Fruit fly (Drosophila melanogaster) whole organism, embryonic: ENCODE data around the gene Snx17.

Experiments used
- Asciz ChIP-seq: fragments of 200-800 bp; sonication (Bioruptor generic); optimal IDR thresholded peaks from 2 replicates; lab custom pipeline; 2017; ENCODE audit warnings: missing biosample characterization, mild to moderate bottlenecking, missing genetic modification characterization, missing genetic modification reagents
- BEAF-32 ChIP-seq: fragments of 200-800 bp; sonication (Bioruptor generic); optimal IDR thresholded peaks from 3 replicates; lab custom pipeline; 2017; ENCODE audit warnings: missing biosample characterization, missing genetic modification characterization, mild to moderate bottlenecking, moderate library complexity, missing genetic modification reagents
- CG1024 ChIP-seq: fragments of 200-800 bp; sonication (Bioruptor generic); IDR thresholded peaks from 2 replicates; pipeline ENCODE4 v1.3.6; 2022; ENCODE audit warnings: missing biosample characterization, missing genetic modification characterization
- CG10462 ChIP-seq: fragments of 200-800 bp; sonication (Bioruptor generic); optimal IDR thresholded peaks from 2 replicates; lab custom pipeline; 2016; ENCODE audit warnings: missing biosample characterization, missing genetic modification characterization
- CG11723 ChIP-seq: fragments of 200-800 bp; sonication (Bioruptor generic); optimal IDR thresholded peaks from 2 replicates; lab custom pipeline; 2017; ENCODE audit warnings: missing biosample characterization, mild to moderate bottlenecking, missing genetic modification characterization
- CG12236 ChIP-seq: fragments of 200-800 bp; sonication (Bioruptor generic); optimal IDR thresholded peaks from 2 replicates; lab custom pipeline; 2016; ENCODE audit warnings: missing biosample characterization, missing genetic modification characterization
- CG12659 ChIP-seq: fragments of 200-800 bp; sonication (Bioruptor generic); optimal IDR thresholded peaks from 3 replicates; lab custom pipeline; 2017; ENCODE audit warnings: mild to moderate bottlenecking, missing biosample characterization, missing genetic modification reagents, missing genetic modification characterization
- CG12744 ChIP-seq: fragments of 200-800 bp; sonication (Bioruptor generic); optimal IDR thresholded peaks from 2 replicates; lab custom pipeline; 2016; ENCODE audit warnings: missing biosample characterization, missing genetic modification characterization
- CG13296 ChIP-seq: fragments of 200-800 bp; sonication (Bioruptor generic); optimal IDR thresholded peaks from 3 replicates; lab custom pipeline; 2018; ENCODE audit warnings: missing biosample characterization, mild to moderate bottlenecking, missing genetic modification characterization
- CG13424 ChIP-seq: fragments of 200-800 bp; sonication (Bioruptor generic); optimal IDR thresholded peaks from 2 replicates; lab custom pipeline; 2019; ENCODE audit warnings: missing biosample characterization, mild to moderate bottlenecking, missing genetic modification characterization, moderate library complexity
- CG15073 ChIP-seq: fragments of 200-800 bp; sonication (Bioruptor generic); optimal IDR thresholded peaks from 2 replicates; lab custom pipeline; 2016; ENCODE audit warnings: missing biosample characterization, missing genetic modification characterization
- CG15479 ChIP-seq: fragments of 200-800 bp; sonication (Bioruptor generic); optimal IDR thresholded peaks from 3 replicates; lab custom pipeline; 2019; ENCODE audit warnings: missing biosample characterization, mild to moderate bottlenecking, missing genetic modification characterization, moderate library complexity
- CG15696 ChIP-seq: fragments of 200-800 bp; sonication (Bioruptor generic); optimal IDR thresholded peaks from 2 replicates; lab custom pipeline; 2019; ENCODE audit warnings: missing biosample characterization, mild to moderate bottlenecking, missing genetic modification characterization, moderate library complexity
- CG1602 ChIP-seq: fragments of 200-800 bp; sonication (Bioruptor generic); optimal IDR thresholded peaks from 3 replicates; lab custom pipeline; 2016; ENCODE audit warnings: missing biosample characterization, missing genetic modification characterization
- CG1792 ChIP-seq: fragments of 200-800 bp; sonication (Bioruptor generic); optimal IDR thresholded peaks from 2 replicates; lab custom pipeline; 2016; ENCODE audit warnings: missing biosample characterization, missing genetic modification characterization
- CG31388 ChIP-seq: fragments of 200-800 bp; sonication (Bioruptor generic); optimal IDR thresholded peaks from 2 replicates; lab custom pipeline; 2016; ENCODE audit warnings: missing biosample characterization, missing genetic modification characterization
- CG32767 ChIP-seq: fragments of 200-800 bp; sonication (Bioruptor generic); IDR thresholded peaks from 2 replicates; pipeline ENCODE4 v1.3.6; 2022; ENCODE audit warnings: missing biosample characterization, missing genetic modification characterization
- CG34224 ChIP-seq: fragments of 200-800 bp; sonication (Bioruptor generic); IDR thresholded peaks from 3 replicates; pipeline ENCODE4 v1.3.6; 2022; ENCODE audit warnings: missing biosample characterization, missing genetic modification characterization; ENCODE audit not compliant: partially characterized antibody
- CG4360 ChIP-seq: fragments of 200-800 bp; sonication (Bioruptor generic); IDR thresholded peaks from 2 replicates; pipeline ENCODE4 v1.3.6; 2022; ENCODE audit warnings: missing biosample characterization, missing genetic modification characterization
- CG4424 ChIP-seq: fragments of 200-800 bp; sonication (Bioruptor generic); optimal IDR thresholded peaks from 3 replicates; lab custom pipeline; 2016; ENCODE audit warnings: missing biosample characterization, missing genetic modification characterization
- CG4617 ChIP-seq: fragments of 200-800 bp; sonication (Bioruptor generic); optimal IDR thresholded peaks from 3 replicates; lab custom pipeline; 2016; ENCODE audit warnings: missing biosample characterization, missing genetic modification characterization, borderline replicate concordance
- CG6254 ChIP-seq: fragments of 200-800 bp; sonication (Bioruptor generic); optimal IDR thresholded peaks from 3 replicates; lab custom pipeline; 2017; ENCODE audit warnings: mild to moderate bottlenecking, missing biosample characterization, missing genetic modification reagents, missing genetic modification characterization
- CG6765 ChIP-seq: fragments of 200-800 bp; sonication (Bioruptor generic); optimal IDR thresholded peaks from 3 replicates; lab custom pipeline; 2017; ENCODE audit warnings: missing biosample characterization, mild to moderate bottlenecking, missing genetic modification characterization
- CG7372 ChIP-seq: fragments of 200-800 bp; sonication (Bioruptor generic); IDR thresholded peaks from 2 replicates; pipeline ENCODE4 v1.3.6; 2022; ENCODE audit warnings: missing biosample characterization, missing genetic modification characterization
- Dfd ChIP-seq, 2 experiments: fragments of >200 bp; optimal IDR thresholded peaks; 2 replicates each; lab custom pipeline; 2017; ENCODE audit warnings: missing biosample characterization in 2 of 2, missing genetic modification characterization in 2 of 2
- Ets97D ChIP-seq: fragments of 200-800 bp; sonication (Bioruptor generic); optimal IDR thresholded peaks from 3 replicates; lab custom pipeline; 2016; ENCODE audit warnings: missing biosample characterization, missing genetic modification characterization
- H2.0 ChIP-seq: fragments of 200-800 bp; sonication (Bioruptor generic); IDR thresholded peaks from 2 replicates; pipeline ENCODE4 v1.3.6; 2022; ENCODE audit warnings: missing biosample characterization, missing genetic modification characterization
- Hr39 ChIP-seq: fragments of >200 bp; optimal IDR thresholded peaks from 2 replicates; lab custom pipeline; 2017
- Hr51 ChIP-seq, 2 experiments: fragments of 200-800 bp; sonication (Bioruptor generic); optimal IDR thresholded peaks; 2 replicates in 1 of 2; 3 replicates in 1 of 2; lab custom pipeline; 2016 to 2018; ENCODE audit warnings: missing biosample characterization in 2 of 2, missing genetic modification characterization in 2 of 2, mild to moderate bottlenecking in 1 of 2, moderate library complexity in 1 of 2
- Mes4 ChIP-seq: fragments of 200-800 bp; sonication (Bioruptor generic); optimal IDR thresholded peaks from 2 replicates; lab custom pipeline; 2016; ENCODE audit warnings: missing biosample characterization, missing genetic modification characterization
- Rfx ChIP-seq: fragments of 200-800 bp; sonication (Bioruptor generic); IDR thresholded peaks from 2 replicates; pipeline ENCODE4 v1.3.6; 2022; ENCODE audit warnings: missing biosample characterization, missing genetic modification characterization
- Six4 ChIP-seq: fragments of 200-800 bp; sonication (Bioruptor generic); optimal IDR thresholded peaks from 2 replicates; lab custom pipeline; 2016; ENCODE audit warnings: missing biosample characterization, missing genetic modification characterization
- Sry-β ChIP-seq: fragments of 200-800 bp; sonication (Bioruptor generic); optimal IDR thresholded peaks from 2 replicates; lab custom pipeline; 2018; ENCODE audit warnings: missing biosample characterization, mild to moderate bottlenecking, missing genetic modification characterization, moderate library complexity
- Sry-δ ChIP-seq: fragments of 200-800 bp; sonication (Bioruptor generic); optimal IDR thresholded peaks from 2 replicates; lab custom pipeline; 2016; ENCODE audit warnings: missing biosample characterization, missing genetic modification characterization
- Trl ChIP-seq, 3 experiments: fragments of >200 bp in 2 of 3; fragments of 200-800 bp in 1 of 3; sonication (Bioruptor generic) in 1 of 3; optimal IDR thresholded peaks; 2 replicates in 1 of 3; 3 replicates in 2 of 3; lab custom pipeline; 2016 to 2017; ENCODE audit warnings: missing biosample characterization in 1 of 3, missing genetic modification characterization in 1 of 3
- crol ChIP-seq: fragments of 200-800 bp; sonication (Bioruptor generic); IDR thresholded peaks from 2 replicates; pipeline ENCODE4 v1.3.6; 2022; ENCODE audit warnings: missing biosample characterization, missing genetic modification characterization
- danr ChIP-seq: fragments of 200-800 bp; sonication (Bioruptor generic); IDR thresholded peaks from 2 replicates; pipeline ENCODE4 v1.3.6; 2022; ENCODE audit warnings: missing biosample characterization, missing genetic modification characterization
- dm ChIP-seq: fragments of 200-800 bp; sonication (Bioruptor generic); optimal IDR thresholded peaks from 3 replicates; lab custom pipeline; 2016; ENCODE audit warnings: missing biosample characterization, missing genetic modification characterization
- dpn ChIP-seq, 2 experiments: fragments of 200-800 bp; sonication (Bioruptor generic); optimal IDR thresholded peaks; 3 replicates each; lab custom pipeline; 2016; ENCODE audit warnings: missing biosample characterization in 2 of 2, missing genetic modification characterization in 2 of 2
- dysf ChIP-seq: fragments of 200-800 bp; sonication (Bioruptor generic); IDR thresholded peaks from 3 replicates; pipeline ENCODE4 v1.3.6; 2022; ENCODE audit warnings: missing biosample characterization, missing genetic modification characterization
- eve ChIP-seq, 2 experiments: fragments of >200 bp; optimal IDR thresholded peaks; 2 replicates each; lab custom pipeline; 2017; ENCODE audit warnings: missing biosample characterization in 2 of 2, missing genetic modification characterization in 2 of 2
- gfzf ChIP-seq: fragments of 200-800 bp; sonication (Bioruptor generic); optimal IDR thresholded peaks from 2 replicates; lab custom pipeline; 2016; ENCODE audit warnings: missing biosample characterization, mild to moderate bottlenecking, missing genetic modification characterization, moderate library complexity
- kay ChIP-seq: fragments of 200-800 bp; sonication (Bioruptor generic); optimal IDR thresholded peaks from 2 replicates; lab custom pipeline; 2016; ENCODE audit warnings: missing biosample characterization, missing genetic modification characterization
- lbe ChIP-seq: fragments of 200-800 bp; sonication (Bioruptor generic); optimal IDR thresholded peaks from 2 replicates; lab custom pipeline; 2016; ENCODE audit warnings: missing biosample characterization, mild to moderate bottlenecking, missing genetic modification characterization
- mam ChIP-seq: fragments of 200-800 bp; sonication (Bioruptor generic); optimal IDR thresholded peaks from 3 replicates; lab custom pipeline; 2016; ENCODE audit warnings: missing biosample characterization, missing genetic modification characterization
- nau ChIP-seq: fragments of 200-800 bp; sonication (Bioruptor generic); optimal IDR thresholded peaks from 3 replicates; lab custom pipeline; 2017; ENCODE audit warnings: missing biosample characterization, mild to moderate bottlenecking, missing genetic modification characterization, missing genetic modification reagents
- nmo ChIP-seq: fragments of 200-800 bp; sonication (Bioruptor generic); optimal IDR thresholded peaks from 2 replicates; lab custom pipeline; 2018; ENCODE audit warnings: missing biosample characterization, mild to moderate bottlenecking, missing genetic modification characterization, moderate library complexity
- schlank ChIP-seq: fragments of 200-800 bp; sonication (Bioruptor generic); optimal IDR thresholded peaks from 2 replicates; lab custom pipeline; 2018; ENCODE audit warnings: missing biosample characterization, mild to moderate bottlenecking, missing genetic modification characterization
- sens-2 ChIP-seq: fragments of 200-800 bp; sonication (Bioruptor generic); IDR thresholded peaks from 2 replicates; pipeline ENCODE4 v1.3.6; 2022; ENCODE audit warnings: missing biosample characterization, missing genetic modification characterization
- shn ChIP-seq: fragments of 200-800 bp; sonication (Bioruptor generic); optimal IDR thresholded peaks from 3 replicates; lab custom pipeline; 2016; ENCODE audit warnings: missing biosample characterization, missing genetic modification characterization
- vfl ChIP-seq: fragments of 200-800 bp; sonication (Bioruptor generic); optimal IDR thresholded peaks from 2 replicates; lab custom pipeline; 2016; ENCODE audit warnings: missing biosample characterization, missing genetic modification characterization
- vvl ChIP-seq: fragments of 200-800 bp; sonication (Bioruptor generic); IDR thresholded peaks from 2 replicates; pipeline ENCODE4 v1.3.6; 2022; ENCODE audit warnings: missing biosample characterization, missing genetic modification characterization

Snx17 gene

DNA sequence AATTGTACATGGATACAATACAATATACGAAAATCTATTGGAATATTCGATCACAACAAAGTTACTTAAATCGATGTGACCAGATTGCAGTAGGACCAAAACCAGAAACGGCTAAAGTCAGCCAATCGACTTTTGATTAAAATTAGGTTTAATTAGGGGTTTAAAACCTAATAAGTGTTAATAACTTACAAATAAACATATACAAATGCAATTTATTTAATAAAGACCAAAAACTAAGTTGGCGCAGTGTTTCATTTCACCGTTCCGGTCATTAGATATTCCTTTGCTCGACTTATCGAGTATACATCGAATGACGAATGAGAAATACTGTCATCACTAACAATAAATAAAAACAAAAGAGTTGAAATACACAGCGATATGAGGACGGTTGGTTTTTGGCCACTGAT is 43.7 kb upstream of the Snx17 start, which contains the start of the genes bsk and CG31717 (continued):
- TF ChIP-seq lbe (peak; percentile 14), gfzf (GFP tag; lab: Kevin White, UChicago) (peak; percentile 78), CG13296 (GFP tag; lab: Kevin White, UChicago) (no peak), CG15479 (GFP tag; lab: Kevin White, UChicago) (no peak), Sry-β (GFP tag; lab: Kevin White, UChicago) (no peak), danr (no peak), CG6254 (GFP tag; lab: Kevin White, UChicago) (no peak), eve (GFP tag; optimal IDR thresholded peaks at IDR 0.05; lab: Kevin White, UChicago) (no peak), CG7372 (GFP tag; lab: Robert Waterston, UW) (no peak), CG34224 (GFP tag; lab: Robert Waterston, UW) (no peak), vfl (GFP tag; lab: Kevin White, UChicago) (no peak), Dfd (GFP tag; optimal IDR thresholded peaks at IDR 0.05; lab: Kevin White, UChicago) (no peak), nau (GFP tag; lab: Kevin White, UChicago) (no peak), Six4 (GFP tag; lab: Kevin White, UChicago) (no peak), CG4424 (GFP tag; lab: Kevin White, UChicago) (no peak), CG12659 (GFP tag; lab: Kevin White, UChicago) (peak; percentile 72), BEAF-32 (GFP tag; lab: Kevin White, UChicago) (peak; percentile 77), kay (peak; percentile 34), vvl (no peak), CG4617 (GFP tag; lab: Kevin White, UChicago) (peak; percentile 76), crol (GFP tag; lab: Robert Waterston, UW) (no peak), H2.0 (GFP tag; lab: Robert Waterston, UW) (no peak), CG1602 (GFP tag; lab: Kevin White, UChicago) (no peak), CG13424 (tag; lab: Kevin White, UChicago) (no peak), CG31388 (GFP tag; lab: Kevin White, UChicago) (no peak), Trl (optimal IDR thresholded peaks at IDR 0.05; lab: Kevin White, UChicago) (no peak), Trl (GFP tag; optimal IDR thresholded peaks at IDR 0.05; lab: Kevin White, UChicago) (no peak), dm (GFP tag; lab: Kevin White, UChicago) (no peak), nmo (GFP tag; lab: Kevin White, UChicago) (peak; percentile 60), shn (GFP tag; lab: Kevin White, UChicago) (no peak), CG15696 (no peak), Rfx (GFP tag; lab: Robert Waterston, UW) (no peak), Hr39 (lab: Kevin White, UChicago) (no peak), CG1024 (GFP tag; lab: Robert Waterston, UW) (0 out of 2 replicates have a peak, but pooled peaks have one; percentile 11), CG12236 (no peak), CG6765 (no peak), dpn (GFP tag; optimal IDR thresholded peaks at IDR 0.05; lab: Kevin White, UChicago) (peak in 1 of 2 experiments; percentile 12), Asciz (GFP tag; lab: Kevin White, UChicago) (no peak), CG4360 (GFP tag; lab: Robert Waterston, UW) (peak; percentile 53; the same call in 1 of the 2 replicates), CG10462 (GFP tag; lab: Kevin White, UChicago) (no peak), CG15073 (GFP tag; lab: Kevin White, UChicago) (no peak), Ets97D (GFP tag; lab: Kevin White, UChicago) (peak; percentile 43), CG12744 (GFP tag; lab: Kevin White, UChicago) (no peak), mam (GFP tag; lab: Kevin White, UChicago) (no peak), CG1792 (GFP tag; lab: Kevin White, UChicago) (no peak), Sry-δ (GFP tag; lab: Kevin White, UChicago) (peak; percentile 87), CG11723 (GFP tag; lab: Kevin White, UChicago) (no peak), CG32767 (no peak), Mes4 (no peak), schlank (tag; lab: Kevin White, UChicago) (no peak), dysf (GFP tag; lab: Robert Waterston, UW) (no peak), sens-2 (GFP tag; lab: Robert Waterston, UW) (no peak), Hr51 (GFP tag; optimal IDR thresholded peaks at IDR 0.05; lab: Kevin White, UChicago) (no peak)
